Worm (Caenorhabditis elegans) whole organism, midembryonic: ENCODE measurements around the gene T09A5.15.

ENCODE experiments used
- T22C8.4 ChIP-seq: fragments of 200-800 bp; sonication (Bioruptor generic); IDR thresholded peaks from 2 replicates; pipeline ENCODE4 v1.3.6; 2022; ENCODE audit warnings: missing genetic modification characterization, missing compliant biosample characterization
- cog-1 ChIP-seq: sonication (generic microtip); optimal IDR thresholded peaks from 2 replicates; lab custom pipeline; 2016; ENCODE audit warnings: missing genetic modification characterization, missing compliant biosample characterization
- flt-1 ChIP-seq: fragments of 200-800 bp; sonication (Bioruptor generic); IDR thresholded peaks from 2 replicates; pipeline ENCODE4 v1.3.6; 2022; ENCODE audit warnings: missing genetic modification characterization, missing compliant biosample characterization
- klf-2 ChIP-seq: fragments of 200-800 bp; sonication (Bioruptor generic); conservative IDR thresholded peaks from 2 replicates; pipeline ENCODE4 v1.3.6; 2022; ENCODE audit warnings: missing genetic modification reagents, missing genetic modification characterization, missing compliant biosample characterization
- med-1 ChIP-seq: sonication (generic microtip); optimal IDR thresholded peaks from 2 replicates; lab custom pipeline; 2017; ENCODE audit warnings: missing genetic modification characterization, mild to moderate bottlenecking, missing compliant biosample characterization, antibody characterized with exemption, missing genetic modification reagents; ENCODE audit not compliant: insufficient read depth
- ref-1 ChIP-seq: fragments of 200-800 bp; sonication (Bioruptor generic); conservative IDR thresholded peaks from 2 replicates; pipeline ENCODE4 v1.3.6; 2022; ENCODE audit warnings: missing genetic modification reagents, missing genetic modification characterization, missing compliant biosample characterization
- tab-1 ChIP-seq: fragments of 200-800 bp; sonication (Bioruptor generic); IDR thresholded peaks from 2 replicates; pipeline ENCODE4 v1.3.6; 2022; ENCODE audit warnings: missing genetic modification characterization, missing compliant biosample characterization
- ztf-23 ChIP-seq: fragments of 200-800 bp; sonication (Bioruptor generic); IDR thresholded peaks from 2 replicates; pipeline ENCODE4 v1.3.6; 2022; ENCODE audit warnings: missing genetic modification reagents, missing genetic modification characterization, missing compliant biosample characterization
- ztf-29 ChIP-seq: fragments of 200-800 bp; sonication (Bioruptor generic); IDR thresholded peaks from 2 replicates; pipeline ENCODE4 v1.3.6; 2022; ENCODE audit warnings: missing genetic modification reagents, missing genetic modification characterization, missing compliant biosample characterization

T09A5.15 gene

DNA sequence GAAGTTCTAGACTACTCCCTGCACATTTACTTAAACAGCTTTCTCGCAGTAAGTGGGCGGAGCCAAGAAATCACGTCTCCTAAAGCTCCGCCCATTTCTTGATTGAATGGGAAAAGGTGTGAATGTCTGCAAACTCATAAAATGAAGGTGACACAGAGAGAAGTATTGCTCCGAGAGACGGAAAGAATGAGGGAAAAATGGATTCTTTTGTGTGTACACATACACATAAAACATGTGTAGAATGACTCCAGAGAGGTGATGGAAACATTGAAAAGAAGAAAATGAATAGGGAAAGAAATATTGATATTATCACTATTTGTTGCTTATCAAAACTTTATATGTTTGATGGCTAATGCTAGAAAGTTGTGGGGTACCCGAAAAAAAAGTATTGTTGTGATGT is 6.3 kb upstream of the T09A5.15 start:
- TF ChIP-seq cog-1 (no peak), T22C8.4 (GFP tag; lab: Robert Waterston, UW) (no peak), tab-1 (GFP tag; lab: Robert Waterston, UW) (no peak), klf-2 (GFP tag; lab: Robert Waterston, UW) (no peak), med-1 (no peak), ref-1 (GFP tag; lab: Robert Waterston, UW) (no peak), ztf-23 (GFP tag; lab: Robert Waterston, UW) (no peak), flt-1 (GFP tag; lab: Robert Waterston, UW) (no peak), ztf-29 (GFP tag; lab: Robert Waterston, UW) (no peak)

DNA sequence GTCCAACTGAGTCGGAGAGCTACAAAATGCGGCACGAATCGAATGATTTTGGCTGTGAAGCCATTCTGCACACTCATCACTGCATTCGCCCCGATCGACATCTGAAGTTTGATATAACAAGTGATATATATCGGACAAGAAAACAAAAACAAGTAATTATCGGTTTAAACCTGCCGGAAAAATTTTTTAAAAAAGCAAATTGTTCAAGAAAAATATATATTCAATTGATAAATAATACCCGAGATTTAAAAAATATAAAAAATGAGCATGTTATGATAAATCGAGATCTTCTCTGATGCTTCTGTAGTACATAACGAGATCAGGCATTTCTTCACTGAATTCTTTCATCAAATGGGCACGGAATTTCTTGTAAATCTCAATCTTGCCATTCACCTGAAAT is 4.1 kb upstream of the T09A5.15 start, which contains the start of gene T09A5.5:
Gene T09A5.5, minus strand, starts transcription at position 101 of the 400 bp plus-strand sequence.
- TF ChIP-seq klf-2 (GFP tag; lab: Robert Waterston, UW) (no peak), ztf-29 (GFP tag; lab: Robert Waterston, UW) (no peak), tab-1 (GFP tag; lab: Robert Waterston, UW) (no peak), ztf-23 (GFP tag; lab: Robert Waterston, UW) (no peak), T22C8.4 (GFP tag; lab: Robert Waterston, UW) (no peak), med-1 (no peak), ref-1 (GFP tag; lab: Robert Waterston, UW) (no peak), flt-1 (GFP tag; lab: Robert Waterston, UW) (no peak), cog-1 (no peak)

DNA sequence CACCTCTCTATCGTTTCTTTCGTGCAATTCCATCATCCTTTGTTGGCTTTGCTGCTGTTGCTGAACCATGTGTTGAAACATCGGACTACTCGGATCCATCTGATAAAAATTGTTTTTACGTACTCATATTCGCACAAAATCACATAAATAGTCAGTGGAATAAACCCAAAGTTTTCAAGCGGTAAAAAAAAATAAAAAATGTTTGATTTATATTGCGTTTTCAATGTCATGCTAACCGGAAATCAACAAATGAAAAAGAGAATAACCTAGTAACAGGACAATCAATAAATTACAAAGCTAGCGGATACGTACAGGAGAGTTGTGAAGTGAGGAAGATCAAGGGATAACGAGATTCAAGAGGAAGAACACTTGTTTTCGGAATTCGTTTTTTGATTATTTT is 2.8 kb upstream of the T09A5.15 start, which contains the start of gene mdt-10:
Gene mdt-10, minus strand, starts transcription at position 101 of the 400 bp plus-strand sequence.
- no peak for TF ChIP-seq ref-1 (GFP tag; lab: Robert Waterston, UW)
- TF ChIP-seq T22C8.4 (GFP tag; lab: Robert Waterston, UW): no peak
- TF ChIP-seq flt-1 (GFP tag; lab: Robert Waterston, UW): no peak

DNA sequence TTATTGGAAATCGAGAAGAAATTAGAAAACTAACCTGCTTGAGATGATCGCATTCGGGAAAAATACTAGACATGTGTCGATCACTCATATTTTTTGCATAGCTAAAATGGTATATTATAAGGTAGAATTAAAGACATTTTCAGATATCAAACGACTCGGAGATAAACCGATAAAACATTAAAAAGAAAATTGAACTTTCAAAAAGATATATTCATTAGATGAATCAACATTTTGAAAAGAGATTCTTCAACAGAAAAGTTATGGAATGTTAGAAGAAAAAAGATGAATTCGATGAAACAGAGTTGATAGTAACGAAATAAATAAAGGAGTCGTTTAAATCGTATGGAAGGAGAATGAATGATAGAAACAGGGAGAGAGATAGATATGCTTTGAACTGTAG is 2.1 kb upstream of the T09A5.15 start, which contains the start of gene mdmh-35:
Gene mdmh-35, minus strand, starts transcription at position 101 of the 400 bp plus-strand sequence.
- no peak for TF ChIP-seq med-1
- TF ChIP-seq tab-1 (GFP tag; lab: Robert Waterston, UW): no peak
- no peak for TF ChIP-seq T22C8.4 (GFP tag; lab: Robert Waterston, UW)
- no peak for TF ChIP-seq ztf-29 (GFP tag; lab: Robert Waterston, UW)
- TF ChIP-seq flt-1 (GFP tag; lab: Robert Waterston, UW): no peak
- no peak for TF ChIP-seq ref-1 (GFP tag; lab: Robert Waterston, UW)

DNA sequence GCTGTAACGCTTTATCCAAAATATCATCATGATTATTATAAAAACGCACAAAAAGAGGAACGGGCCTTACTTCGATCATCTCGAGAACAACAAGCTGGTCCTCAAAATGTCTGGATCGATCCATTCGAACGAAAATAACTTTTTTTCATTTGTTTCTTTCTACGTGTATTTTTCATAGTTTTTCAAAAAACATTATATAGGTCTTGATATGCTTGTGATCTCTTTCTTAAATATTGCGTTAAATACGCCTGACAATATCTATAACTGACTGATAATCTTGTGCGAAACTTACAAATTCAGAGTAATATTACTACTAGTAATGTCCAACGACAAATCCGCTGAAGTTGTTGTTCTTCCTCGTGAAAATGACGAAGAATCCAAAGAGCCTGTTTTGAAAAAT is 341 bp downstream of the T09A5.15 start, which contains the start of gene sds-22:
Gene sds-22, plus strand, starts transcription at position 301 of the 400 bp plus-strand sequence.
- TF ChIP-seq ztf-29 (GFP tag; lab: Robert Waterston, UW) (no peak), cog-1 (no peak), ref-1 (GFP tag; lab: Robert Waterston, UW) (no peak), tab-1 (GFP tag; lab: Robert Waterston, UW) (no peak), klf-2 (GFP tag; lab: Robert Waterston, UW) (no peak), T22C8.4 (GFP tag; lab: Robert Waterston, UW) (no peak), med-1 (no peak), flt-1 (GFP tag; lab: Robert Waterston, UW) (no peak), ztf-23 (GFP tag; lab: Robert Waterston, UW) (no peak)

DNA sequence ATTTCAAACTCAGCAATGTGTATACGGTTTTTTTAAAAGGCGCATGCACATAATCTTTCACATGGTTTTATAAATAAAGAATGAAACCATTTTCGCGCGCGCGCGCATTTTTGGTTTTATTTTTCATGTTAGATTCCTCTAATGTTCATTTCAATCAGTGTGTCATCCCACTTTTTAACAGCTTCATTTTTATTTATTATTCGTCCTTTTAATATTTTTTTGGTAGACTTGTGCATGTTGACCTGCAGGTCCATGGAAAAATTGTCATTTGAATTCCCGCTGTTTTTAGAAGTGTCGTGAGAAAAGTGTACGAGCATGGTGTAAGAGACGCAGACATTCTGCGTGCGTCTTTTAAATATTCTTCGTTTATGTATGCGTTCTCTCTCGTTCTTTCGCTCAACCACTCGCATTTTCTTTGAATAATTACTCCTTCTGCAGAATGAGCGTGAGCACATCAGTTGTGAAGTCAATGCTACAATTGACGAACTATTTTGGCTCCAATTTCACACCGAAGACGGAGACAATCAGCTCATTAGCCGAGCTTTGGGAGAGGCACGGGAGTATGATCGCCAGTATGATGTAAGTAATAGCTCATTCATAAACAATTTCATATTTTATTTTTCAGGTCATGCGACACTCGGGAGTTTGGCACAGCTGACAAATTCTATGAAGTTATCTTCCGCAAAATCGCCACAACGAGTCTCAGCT is 2.6 kb downstream of the T09A5.15 start, which contains the start of gene lin-5:
Gene lin-5, plus strand, starts transcription at position 354 of the 708 bp plus-strand sequence.
- peak; percentile 36 for TF ChIP-seq cog-1
- TF ChIP-seq ref-1 (GFP tag; lab: Robert Waterston, UW): no peak
- TF ChIP-seq T22C8.4 (GFP tag; lab: Robert Waterston, UW): no peak
- TF ChIP-seq klf-2 (GFP tag; lab: Robert Waterston, UW): 0 out of 2 replicates have a peak, but pooled peaks have one; percentile 47
- TF ChIP-seq ztf-29 (GFP tag; lab: Robert Waterston, UW): no peak
- TF ChIP-seq flt-1 (GFP tag; lab: Robert Waterston, UW): no peak
- TF ChIP-seq ztf-23 (GFP tag; lab: Robert Waterston, UW): no peak
- no peak for TF ChIP-seq med-1

DNA sequence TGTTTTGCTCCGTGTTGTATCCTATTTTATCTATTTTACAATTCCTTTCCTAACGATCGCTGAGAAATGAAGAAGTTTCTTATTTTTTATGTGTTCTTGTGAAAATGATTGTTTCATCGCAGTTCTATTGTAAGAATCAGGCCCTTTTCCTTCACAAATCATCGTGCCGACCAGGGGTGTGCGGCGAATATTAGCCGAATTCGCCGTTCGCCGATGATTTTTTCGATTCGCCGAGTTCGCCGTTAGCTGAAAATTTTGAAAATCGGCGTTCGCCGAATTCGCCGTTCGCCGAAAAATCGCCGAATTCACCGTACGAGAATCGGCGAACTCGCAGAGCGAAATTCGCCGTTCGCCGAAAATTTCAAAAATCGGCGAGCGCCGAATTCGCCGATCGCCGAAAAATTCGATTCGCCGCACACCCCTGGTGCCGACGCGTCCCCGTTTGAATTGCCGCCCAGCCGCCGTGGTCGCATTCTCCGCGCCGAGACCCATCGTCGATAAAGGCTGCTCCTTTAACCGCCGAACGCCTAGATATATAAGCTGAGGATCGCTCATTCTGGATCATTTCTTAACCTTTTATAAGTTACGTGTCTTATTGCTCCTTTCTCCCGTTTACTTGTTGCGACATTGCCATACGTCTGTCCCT is 5.8 kb downstream of the T09A5.15 start:
- no peak for TF ChIP-seq tab-1 (GFP tag; lab: Robert Waterston, UW)
- no peak for TF ChIP-seq T22C8.4 (GFP tag; lab: Robert Waterston, UW)
- no peak for TF ChIP-seq ztf-23 (GFP tag; lab: Robert Waterston, UW)
- no peak for TF ChIP-seq med-1
- no peak for TF ChIP-seq ref-1 (GFP tag; lab: Robert Waterston, UW)
- TF ChIP-seq klf-2 (GFP tag; lab: Robert Waterston, UW): no peak
- TF ChIP-seq ztf-29 (GFP tag; lab: Robert Waterston, UW): no peak
- TF ChIP-seq cog-1: no peak
- TF ChIP-seq flt-1 (GFP tag; lab: Robert Waterston, UW): no peak

DNA sequence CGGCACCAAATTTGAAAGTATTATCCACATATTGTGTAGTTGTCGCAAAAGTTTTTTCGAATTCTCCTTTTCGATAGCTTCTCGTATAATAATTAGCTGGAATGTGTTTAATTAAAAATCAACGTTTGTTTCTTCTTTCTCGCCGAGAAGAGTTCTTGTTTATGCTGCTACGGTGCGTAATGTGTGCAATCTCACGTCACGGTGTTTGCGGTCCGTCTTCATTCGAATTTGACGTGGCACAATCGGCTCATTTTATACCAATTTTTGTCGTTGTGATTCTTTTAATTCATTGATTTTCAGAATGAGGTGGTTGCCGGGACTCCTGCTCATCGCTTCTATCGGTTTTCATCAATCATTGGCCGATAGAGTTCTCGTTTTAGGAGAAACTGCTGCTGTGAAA is 6.4 kb downstream of the T09A5.15 start, which contains the start of gene ostb-1:
Gene ostb-1, plus strand, starts transcription at position 301 of the 400 bp plus-strand sequence.
- no peak for TF ChIP-seq cog-1
- no peak for TF ChIP-seq T22C8.4 (GFP tag; lab: Robert Waterston, UW)
- TF ChIP-seq med-1: no peak
- TF ChIP-seq flt-1 (GFP tag; lab: Robert Waterston, UW): no peak
- no peak for TF ChIP-seq ztf-29 (GFP tag; lab: Robert Waterston, UW)
- TF ChIP-seq ref-1 (GFP tag; lab: Robert Waterston, UW): no peak

DNA sequence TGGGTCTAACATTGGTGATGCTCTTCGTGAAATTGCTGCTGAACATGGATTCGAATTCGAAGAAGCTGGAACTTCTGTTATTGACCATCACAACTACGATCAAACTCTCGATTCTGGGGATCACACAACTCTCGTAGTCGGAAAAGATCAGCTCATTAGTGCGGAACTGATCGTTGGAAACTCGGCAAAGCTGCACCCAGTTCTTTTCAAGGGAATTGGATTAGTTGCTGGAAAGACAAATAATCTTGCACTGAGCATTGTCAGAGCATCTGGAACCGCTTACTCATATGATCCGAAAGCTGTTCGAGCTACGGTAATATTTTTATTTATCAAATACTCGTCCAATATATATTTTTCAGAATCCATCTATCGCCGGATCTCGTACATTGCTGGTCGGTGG is 7.1 kb downstream of the T09A5.15 start:
- TF ChIP-seq ref-1 (GFP tag; lab: Robert Waterston, UW) (no peak), med-1 (no peak), ztf-23 (GFP tag; lab: Robert Waterston, UW) (no peak), flt-1 (GFP tag; lab: Robert Waterston, UW) (no peak), T22C8.4 (GFP tag; lab: Robert Waterston, UW) (no peak), cog-1 (no peak), tab-1 (GFP tag; lab: Robert Waterston, UW) (no peak), ztf-29 (GFP tag; lab: Robert Waterston, UW) (no peak), klf-2 (GFP tag; lab: Robert Waterston, UW) (no peak)
